Fruit fly (Drosophila melanogaster) whole organism, wandering third instar larva: Measurements from ENCODE around the gene CG31663.

Source experiments
- Abd-B ChIP-seq: fragments of >200 bp; optimal IDR thresholded peaks from 2 replicates; lab custom pipeline; 2017; ENCODE audit warnings: missing biosample characterization, missing genetic modification characterization
- CG32264 ChIP-seq: fragments of 200-800 bp; sonication (Bioruptor generic); optimal IDR thresholded peaks from 2 replicates; lab custom pipeline; 2016; ENCODE audit warnings: missing biosample characterization, missing genetic modification characterization
- CG9705 ChIP-seq: fragments of 200-800 bp; sonication (Bioruptor generic); optimal IDR thresholded peaks from 2 replicates; lab custom pipeline; 2018; ENCODE audit warnings: missing biosample characterization, mild to moderate bottlenecking, missing genetic modification characterization
- CrebA ChIP-seq: fragments of 200-800 bp; sonication (Bioruptor generic); optimal IDR thresholded peaks from 2 replicates; lab custom pipeline; 2016; ENCODE audit warnings: missing biosample characterization, mild to moderate bottlenecking, missing genetic modification characterization, borderline replicate concordance
- Dfd ChIP-seq: fragments of >200 bp; optimal IDR thresholded peaks from 2 replicates; lab custom pipeline; 2017; ENCODE audit warnings: missing biosample characterization, missing genetic modification characterization
- Dif ChIP-seq: fragments of 200-275, 200-300 bp; sonication (Bioruptor generic); optimal IDR thresholded peaks from 2 replicates; lab custom pipeline; 2018; ENCODE audit warnings: missing biosample characterization, missing genetic modification characterization; ENCODE audit not compliant: partially characterized antibody
- HLH106 ChIP-seq: fragments of 200-800 bp; optimal IDR thresholded peaks from 3 replicates; lab custom pipeline; 2019; ENCODE audit warnings: missing biosample characterization, mild to moderate bottlenecking, missing genetic modification characterization, moderate library complexity
- Hr78 ChIP-seq: fragments of >200 bp; optimal IDR thresholded peaks from 2 replicates; lab custom pipeline; 2017; ENCODE audit warnings: missing biosample characterization, missing genetic modification characterization
- Hr83 ChIP-seq: fragments of 200-300 bp; sonication (Bioruptor generic); optimal IDR thresholded peaks from 2 replicates; lab custom pipeline; 2016; ENCODE audit warnings: missing biosample characterization, mild to moderate bottlenecking, missing genetic modification characterization, moderate library complexity; ENCODE audit not compliant: poor library complexity, severe bottlenecking
- Mio ChIP-seq: sonication (Bioruptor generic); optimal IDR thresholded peaks from 2 replicates; lab custom pipeline; 2016; ENCODE audit warnings: missing biosample characterization, missing genetic modification characterization
- Myc ChIP-seq: fragments of >200 bp; optimal IDR thresholded peaks from 2 replicates; lab custom pipeline; 2017
- N ChIP-seq: fragments of >200 bp; optimal IDR thresholded peaks from 2 replicates; lab custom pipeline; 2018; ENCODE audit warnings: missing biosample characterization, missing external identifiers, missing genetic modification characterization
- Rel ChIP-seq, 2 experiments: fragments of 200-800 bp; sonication (Bioruptor generic) in 1 of 2; optimal IDR thresholded peaks; 2 replicates in 1 of 2; 3 replicates in 1 of 2; lab custom pipeline; 2016 to 2019; ENCODE audit warnings: mild to moderate bottlenecking in 2 of 2, missing biosample characterization in 2 of 2, missing genetic modification characterization in 2 of 2, moderate library complexity in 1 of 2
- Sp1 ChIP-seq: fragments of 200-800 bp; sonication (Bioruptor generic); optimal IDR thresholded peaks from 3 replicates; lab custom pipeline; 2019; ENCODE audit warnings: missing biosample characterization, mild to moderate bottlenecking, missing genetic modification characterization, moderate library complexity
- Vsx2 ChIP-seq: fragments of 200-300, 225-300 bp; sonication (Bioruptor generic); optimal IDR thresholded peaks from 2 replicates; lab custom pipeline; 2018; ENCODE audit warnings: missing biosample characterization, missing genetic modification characterization; ENCODE audit not compliant: partially characterized antibody
- brk ChIP-seq: fragments of 200-800 bp; sonication (Bioruptor generic); optimal IDR thresholded peaks from 2 replicates; lab custom pipeline; 2016; ENCODE audit warnings: missing biosample characterization, mild to moderate bottlenecking, missing genetic modification characterization
- dl ChIP-seq, 2 experiments: fragments of 175-275, 200-275 bp in 1 of 2; fragments of 200-275 bp in 1 of 2; sonication (Bioruptor generic); optimal IDR thresholded peaks; lab custom pipeline; 2018; ENCODE audit warnings: mild to moderate bottlenecking in 2 of 2, missing biosample characterization in 2 of 2, missing genetic modification characterization in 2 of 2, moderate library complexity in 2 of 2; ENCODE audit not compliant: partially characterized antibody in 2 of 2, insufficient read depth in 1 of 2
- dmrt93B ChIP-seq: fragments of 200-800 bp; sonication (Bioruptor generic); optimal IDR thresholded peaks from 2 replicates; lab custom pipeline; 2018; ENCODE audit warnings: missing biosample characterization, mild to moderate bottlenecking, missing genetic modification characterization
- dsf ChIP-seq: sonication (Bioruptor generic); optimal IDR thresholded peaks from 2 replicates; lab custom pipeline; 2016; ENCODE audit warnings: missing biosample characterization, missing genetic modification characterization, borderline replicate concordance
- ey ChIP-seq: fragments of 200-800 bp; sonication (Bioruptor generic); optimal IDR thresholded peaks from 2 replicates; lab custom pipeline; 2016; ENCODE audit warnings: missing biosample characterization, missing genetic modification characterization
- foxo ChIP-seq, 2 experiments: fragments of 200-800 bp; sonication (Bioruptor generic); optimal IDR thresholded peaks; 2 replicates in 1 of 2; 3 replicates in 1 of 2; lab custom pipeline; 2016 to 2017; ENCODE audit warnings: missing biosample characterization in 2 of 2, missing genetic modification characterization in 2 of 2
- fru ChIP-seq: fragments of 200-800 bp; sonication (Bioruptor generic); optimal IDR thresholded peaks from 3 replicates; lab custom pipeline; 2016; ENCODE audit warnings: missing biosample characterization, mild to moderate bottlenecking, missing genetic modification characterization
- h ChIP-seq: fragments of 200-800 bp; sonication (Bioruptor generic); optimal IDR thresholded peaks from 3 replicates; lab custom pipeline; 2016; ENCODE audit warnings: missing biosample characterization, mild to moderate bottlenecking, missing genetic modification characterization
- jim ChIP-seq: fragments of 175-275, 200-325 bp; sonication (Bioruptor generic); optimal IDR thresholded peaks from 2 replicates; lab custom pipeline; 2016; ENCODE audit warnings: missing biosample characterization, mild to moderate bottlenecking, missing genetic modification characterization
- lola ChIP-seq: fragments of >200 bp; optimal IDR thresholded peaks from 2 replicates; lab custom pipeline; 2017; ENCODE audit warnings: missing biosample characterization, missing genetic modification characterization
- pan ChIP-seq: fragments of >200 bp; optimal IDR thresholded peaks from 2 replicates; lab custom pipeline; 2017
- psq ChIP-seq: fragments of 200-800 bp; sonication (Bioruptor generic); optimal IDR thresholded peaks from 3 replicates; lab custom pipeline; 2017; ENCODE audit warnings: missing biosample characterization, mild to moderate bottlenecking, missing genetic modification characterization, moderate library complexity
- rgr ChIP-seq: fragments of 200-800 bp; sonication (Bioruptor generic); optimal IDR thresholded peaks from 3 replicates; lab custom pipeline; 2016; ENCODE audit warnings: missing biosample characterization, mild to moderate bottlenecking, missing genetic modification characterization
- sage ChIP-seq: fragments of 200-800 bp; sonication (Bioruptor generic); optimal IDR thresholded peaks from 2 replicates; lab custom pipeline; 2016; ENCODE audit warnings: missing biosample characterization, mild to moderate bottlenecking, missing genetic modification characterization
- sv ChIP-seq: fragments of 200-800 bp; sonication (Bioruptor generic); optimal IDR thresholded peaks from 3 replicates; lab custom pipeline; 2016; ENCODE audit warnings: missing biosample characterization, missing genetic modification characterization
- tai ChIP-seq: sonication (Bioruptor generic); optimal IDR thresholded peaks from 2 replicates; lab custom pipeline; 2016; ENCODE audit warnings: missing biosample characterization, missing genetic modification characterization
- woc ChIP-seq: sonication (Bioruptor generic); optimal IDR thresholded peaks from 2 replicates; lab custom pipeline; 2016; ENCODE audit warnings: missing biosample characterization, mild to moderate bottlenecking, missing genetic modification characterization

Gene CG31663

DNA sequence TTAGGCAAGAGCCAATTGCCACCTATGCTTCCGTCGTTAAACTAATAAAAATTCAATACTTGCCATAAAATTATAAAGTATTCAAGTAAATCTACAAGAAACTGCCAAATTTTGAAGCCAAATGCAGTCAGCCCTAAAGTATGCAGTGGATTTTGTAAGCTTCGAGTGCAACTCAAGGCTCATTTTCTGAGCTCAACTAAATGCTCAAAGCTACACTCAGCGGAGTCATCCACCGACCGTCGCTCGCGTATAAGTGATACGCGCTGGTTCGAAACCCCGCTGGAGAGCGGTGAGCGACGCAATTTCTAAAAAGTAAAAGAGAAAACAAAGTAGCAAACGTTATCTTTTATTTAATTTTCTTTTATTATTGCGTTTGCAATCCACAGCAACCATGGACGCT is 28.4 kb upstream of the CG31663 start:
- no peak for TF ChIP-seq Hr78 (GFP tag; lab: Kevin White, UChicago)
- no peak for TF ChIP-seq brk (GFP tag; lab: Kevin White, UChicago)
- TF ChIP-seq foxo (GFP tag; optimal IDR thresholded peaks at IDR 0.05; lab: Kevin White, UChicago), result no peak
- no peak for TF ChIP-seq lola (GFP tag; lab: Kevin White, UChicago)
- TF ChIP-seq Abd-B (GFP tag; lab: Kevin White, UChicago), result no peak
- no peak for TF ChIP-seq Dif (GFP tag; lab: Kevin White, UChicago)
- peak; percentile 31 for TF ChIP-seq CrebA (GFP tag; lab: Kevin White, UChicago)
- TF ChIP-seq Sp1 (GFP tag; lab: Kevin White, UChicago), result no peak
- no peak for TF ChIP-seq woc
- TF ChIP-seq Mio (GFP tag; lab: Kevin White, UChicago), result no peak
- TF ChIP-seq CG32264, result no peak
- peak; percentile 12 for TF ChIP-seq Myc (lab: Kevin White, UChicago)
- no peak for TF ChIP-seq Hr83 (GFP tag; lab: Kevin White, UChicago)
- TF ChIP-seq h (GFP tag; lab: Kevin White, UChicago), result no peak
- TF ChIP-seq jim, result no peak
- TF ChIP-seq ey (GFP tag; lab: Kevin White, UChicago), result no peak
- no peak for TF ChIP-seq Vsx2

DNA sequence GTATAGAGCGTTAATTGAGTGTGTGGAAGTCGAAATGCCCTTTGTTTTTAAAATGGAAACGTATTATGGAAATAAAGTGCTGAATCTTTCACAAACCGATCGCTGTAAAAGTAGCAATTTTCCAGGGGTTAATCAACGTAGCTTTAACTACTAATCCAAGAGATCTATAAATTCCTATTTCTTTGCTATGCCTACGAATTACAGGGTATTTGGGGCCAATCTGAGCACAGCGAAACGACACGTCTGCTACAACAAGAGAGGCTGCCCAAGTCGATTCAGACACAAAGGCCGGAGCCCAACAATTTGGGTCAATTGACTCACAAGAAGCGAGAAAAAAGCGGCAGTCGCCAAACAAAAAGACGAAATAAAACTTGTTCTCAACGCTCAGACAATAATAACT is 25.8 kb upstream of the CG31663 start:
- TF ChIP-seq CG32264 (no peak), HLH106 (peak; percentile 0), pan (lab: Kevin White, UChicago) (no peak), CG9705 (no peak), Hr83 (GFP tag; lab: Kevin White, UChicago) (no peak), foxo (GFP tag; optimal IDR thresholded peaks at IDR 0.05; lab: Kevin White, UChicago) (peak in 1 of 2 experiments; percentile 12), dl (GFP tag; optimal IDR thresholded peaks at IDR 0.05; lab: Kevin White, UChicago; ENCODE audit: insufficient read depth in 1 of 2, partially characterized antibody in 2 of 2) (no peak), woc (peak; percentile 28)

DNA sequence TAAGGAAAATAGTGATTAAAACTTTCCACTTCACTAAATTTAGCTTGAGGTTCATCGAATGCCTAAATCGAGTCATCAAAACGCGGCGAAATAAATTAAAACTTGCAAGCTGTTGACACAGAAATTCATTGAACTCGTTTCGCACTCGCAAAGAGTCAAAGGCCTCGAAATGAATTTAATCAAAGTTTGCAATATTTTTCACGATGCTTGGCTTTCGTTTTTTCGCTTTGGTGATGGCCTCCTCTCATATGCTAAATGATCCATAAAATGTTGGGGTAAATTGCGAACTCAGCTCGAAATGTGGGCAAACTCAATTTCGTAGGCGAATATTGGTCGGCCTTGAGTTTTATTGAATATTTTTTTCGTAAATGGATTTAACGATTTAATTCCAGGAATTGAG is 25.0 kb upstream of the CG31663 start:
- TF ChIP-seq N (GFP tag; lab: Kevin White, UChicago) (no peak), jim (no peak), Dfd (GFP tag; lab: Kevin White, UChicago) (no peak), rgr (no peak), dmrt93B (no peak), brk (GFP tag; lab: Kevin White, UChicago) (no peak), lola (GFP tag; lab: Kevin White, UChicago) (no peak), fru (GFP tag; lab: Kevin White, UChicago) (no peak), CrebA (GFP tag; lab: Kevin White, UChicago) (no peak), Rel (GFP tag; optimal IDR thresholded peaks at IDR 0.05; lab: Kevin White, UChicago) (no peak), Rel (tag; optimal IDR thresholded peaks at IDR 0.05; lab: Kevin White, UChicago) (no peak), Abd-B (GFP tag; lab: Kevin White, UChicago) (no peak), Mio (GFP tag; lab: Kevin White, UChicago) (no peak), tai (no peak), sv (no peak), HLH106 (no peak), sage (GFP tag; lab: Kevin White, UChicago) (no peak), Hr83 (GFP tag; lab: Kevin White, UChicago) (no peak), dsf (GFP tag; lab: Kevin White, UChicago) (no peak)

DNA sequence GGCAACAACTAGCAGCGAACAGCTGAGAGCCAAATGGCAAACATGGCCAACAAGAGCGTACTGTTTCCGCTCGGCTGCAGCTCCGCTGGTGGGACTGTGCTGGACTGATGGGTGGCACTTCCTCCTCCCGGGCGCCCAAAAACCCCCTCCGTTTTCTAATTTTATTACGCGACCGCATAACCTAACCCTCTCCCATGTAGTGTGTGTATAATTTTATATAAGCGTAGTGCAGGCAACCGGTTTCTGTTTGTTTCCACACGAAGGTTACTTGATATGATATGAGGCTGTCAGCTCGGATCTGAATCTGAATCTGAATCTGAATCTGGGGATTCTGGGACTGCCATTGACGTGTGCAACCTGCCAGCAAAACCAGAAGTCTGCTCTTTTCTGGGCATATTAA is 21.6 kb upstream of the CG31663 start:
- TF ChIP-seq CrebA (GFP tag; lab: Kevin White, UChicago), result no peak
- TF ChIP-seq Rel (GFP tag; optimal IDR thresholded peaks at IDR 0.05; lab: Kevin White, UChicago), result no peak
- TF ChIP-seq Rel (tag; optimal IDR thresholded peaks at IDR 0.05; lab: Kevin White, UChicago), result peak; percentile 41

DNA sequence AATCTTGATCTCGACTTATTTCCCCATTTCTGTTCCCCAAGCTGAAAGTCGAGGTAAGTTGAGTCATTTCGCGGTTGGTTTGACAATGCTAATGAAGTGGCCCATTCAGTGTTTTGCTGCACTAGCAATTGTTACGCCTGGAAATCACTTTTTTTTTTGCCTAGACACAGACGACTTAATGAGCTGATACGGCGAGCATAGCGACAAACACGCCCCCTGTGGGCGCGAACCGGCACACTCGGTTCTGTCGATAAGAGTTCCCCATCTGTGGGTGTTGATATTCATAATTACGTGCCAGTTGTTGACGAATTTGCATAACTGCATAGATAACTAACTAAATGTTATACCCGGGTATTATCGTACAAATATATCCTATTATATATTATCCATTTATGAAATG is 21.0 kb upstream of the CG31663 start:
- TF ChIP-seq psq (no peak), foxo (GFP tag; optimal IDR thresholded peaks at IDR 0.05; lab: Kevin White, UChicago) (no peak), pan (lab: Kevin White, UChicago) (no peak), Rel (GFP tag; optimal IDR thresholded peaks at IDR 0.05; lab: Kevin White, UChicago) (no peak), Rel (tag; optimal IDR thresholded peaks at IDR 0.05; lab: Kevin White, UChicago) (no peak), Dif (GFP tag; lab: Kevin White, UChicago) (no peak), CrebA (GFP tag; lab: Kevin White, UChicago) (no peak), Sp1 (GFP tag; lab: Kevin White, UChicago) (no peak)
